Fruit fly (Drosophila melanogaster): ENCODE measurements around the gene pkm.

The pkm gene

dm6 chrX:11580200-11580840 lies 3.7 kb downstream of the pkm start, which contains the start of gene nod (continued):
- TF ChIP-seq Dip3 (GFP tag; optimal IDR thresholded peaks at IDR 0.05) (peak; percentile 46), CG1647 (GFP tag; optimal IDR thresholded peaks at IDR 0.05) (peak; percentile 70), sna (GFP tag; IDR thresholded peaks at IDR 0.05; ENCODE audit: partially characterized antibody) (0 out of 2 replicates have a peak, but pooled peaks have one; percentile 34), gsb-n (tag; optimal IDR thresholded peaks at IDR 0.05) (peak; percentile 22), NK7.1 (GFP tag; optimal IDR thresholded peaks at IDR 0.05) (peak; percentile 12), Fer2 (tag; optimal IDR thresholded peaks at IDR 0.05) (no peak), CG13424 (tag; optimal IDR thresholded peaks at IDR 0.05) (peak; percentile 44), chm (GFP tag; IDR thresholded peaks at IDR 0.05) (no peak), sr (GFP tag; IDR thresholded peaks at IDR 0.05) (no peak), Lim3 (GFP tag; IDR thresholded peaks at IDR 0.05) (0 out of 2 replicates have a peak, but pooled peaks have one; percentile 11), CG17359 (tag; optimal IDR thresholded peaks at IDR 0.05) (peak; percentile 69), gcm2 (GFP tag; optimal IDR thresholded peaks at IDR 0.05) (peak; percentile 46), CG6254 (GFP tag; optimal IDR thresholded peaks at IDR 0.05) (no peak), zfh1 (GFP tag; IDR thresholded peaks at IDR 0.05) (peak; percentile 64), Fer1 (GFP tag; optimal IDR thresholded peaks at IDR 0.05) (peak; percentile 76), Eip74EF (GFP tag; optimal IDR thresholded peaks at IDR 0.05) (peak in 1 of 2 experiments; percentile 47), CG3995 (GFP tag; optimal IDR thresholded peaks at IDR 0.05) (no peak), Hr78 (GFP tag; optimal IDR thresholded peaks at IDR 0.05) (no peak), Nf-YA (GFP tag; IDR thresholded peaks at IDR 0.05) (peak; percentile 35; the same call in 1 of the 2 replicates), CG10979 (tag; optimal IDR thresholded peaks at IDR 0.05) (peak; percentile 48), CG1529 (GFP tag; optimal IDR thresholded peaks at IDR 0.05) (no peak), CG9437 (GFP tag; optimal IDR thresholded peaks at IDR 0.05) (peak; percentile 34), Camta (GFP tag; optimal IDR thresholded peaks at IDR 0.05) (peak; percentile 27), Fer3 (tag; optimal IDR thresholded peaks at IDR 0.05) (peak; percentile 48), prd (optimal IDR thresholded peaks at IDR 0.05) (no peak), prd (GFP tag; IDR thresholded peaks at IDR 0.05) (peak; percentile 68; the same call in 2 of the 3 replicates), CG17328 (GFP tag; IDR thresholded peaks at IDR 0.05) (peak; percentile 57), chif (GFP tag; optimal IDR thresholded peaks at IDR 0.05) (peak; percentile 21 to 52), tx (GFP tag; optimal IDR thresholded peaks at IDR 0.05) (peak; percentile 35), tin (GFP tag; optimal IDR thresholded peaks at IDR 0.05) (peak; percentile 64), nerfin-1 (tag; optimal IDR thresholded peaks at IDR 0.05) (peak; percentile 72), CG14441 (GFP tag; IDR thresholded peaks at IDR 0.05) (peak; percentile 62), Dip2 (GFP tag; IDR thresholded peaks at IDR 0.05) (no peak), jigr1 (GFP tag; IDR thresholded peaks at IDR 0.05) (no peak), CG7271 (tag; optimal IDR thresholded peaks at IDR 0.05) (no peak), Sin3A (optimal IDR thresholded peaks at IDR 0.05) (peak; percentile 89), Optix (GFP tag; IDR thresholded peaks at IDR 0.05) (peak; percentile 27; the same call in 1 of the 3 replicates), CG33213 (GFP tag; optimal IDR thresholded peaks at IDR 0.05) (peak; percentile 76), zen2 (GFP tag; IDR thresholded peaks at IDR 0.05; ENCODE audit: partially characterized antibody) (no peak; the same call in 2 of the 3 replicates), Doc2 (GFP tag; IDR thresholded peaks at IDR 0.05) (no peak), C15 (GFP tag; IDR thresholded peaks at IDR 0.05) (no peak), CG7987 (GFP tag; optimal IDR thresholded peaks at IDR 0.05) (peak; percentile 11), CG8290 (GFP tag; optimal IDR thresholded peaks at IDR 0.05) (peak; percentile 61), CG8290 (tag; optimal IDR thresholded peaks at IDR 0.05) (peak; percentile 69 to 87), NC2β (GFP tag; optimal IDR thresholded peaks at IDR 0.05) (peak; percentile 57), pros (GFP tag; optimal IDR thresholded peaks at IDR 0.05) (no peak), CG10543 (GFP tag; optimal IDR thresholded peaks at IDR 0.05) (peak; percentile 49), phol (tag; optimal IDR thresholded peaks at IDR 0.05) (peak; percentile 99), CG12071 (GFP tag; optimal IDR thresholded peaks at IDR 0.05) (peak; percentile 32), amos (GFP tag; IDR thresholded peaks at IDR 0.05; ENCODE audit: partially characterized antibody) (peak; percentile 66)
